Fruit fly (Drosophila melanogaster): Measurements from ENCODE around the gene OtopLb.

DNA sequence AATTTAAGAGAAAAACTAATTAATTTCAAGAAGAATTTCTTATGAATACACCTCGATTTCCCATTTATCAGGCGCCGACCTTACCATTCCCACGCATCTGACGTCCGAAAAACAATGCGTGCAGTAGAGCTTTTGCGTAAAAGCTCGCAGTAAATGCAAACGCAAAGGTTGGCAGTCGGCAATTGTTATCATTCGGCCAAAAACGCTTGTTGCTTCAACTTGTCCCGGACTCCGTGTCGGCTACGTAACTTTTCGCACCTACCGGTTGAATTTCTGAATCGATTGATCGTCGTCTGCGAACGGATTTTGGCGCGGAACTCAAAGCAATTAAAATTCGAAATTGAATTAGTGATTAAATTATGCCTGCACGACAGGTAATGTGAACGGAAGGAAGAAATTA lies 23.6 kb upstream of the OtopLb start, which contains the start of gene CG3277:
- TF ChIP-seq CG8478 (optimal IDR thresholded peaks at IDR 0.05) (no peak), pan (optimal IDR thresholded peaks at IDR 0.05) (no peak), psq (optimal IDR thresholded peaks at IDR 0.05) (no peak), usp (GFP tag; optimal IDR thresholded peaks at IDR 0.05) (no peak), Dll (optimal IDR thresholded peaks at IDR 0.05) (no peak), EcR (GFP tag; optimal IDR thresholded peaks at IDR 0.05) (no peak)
